Fruit fly (Drosophila melanogaster) whole organism, embryonic: ENCODE measurements around the gene CG17118.
A peak's percentile ranks its signal among the peaks of the same experiment; 100 is the strongest.

Source experiments
- Abd-B ChIP-seq: fragments of 200-800 bp; sonication (Bioruptor generic); optimal IDR thresholded peaks from 2 replicates; lab custom pipeline; 2018; ENCODE audit warnings: missing biosample characterization, mild to moderate bottlenecking, missing genetic modification characterization, moderate library complexity
- Atf6 ChIP-seq: fragments of 200-800 bp; sonication (Bioruptor generic); IDR thresholded peaks from 2 replicates; pipeline ENCODE4 v1.3.6; 2022; ENCODE audit warnings: missing biosample characterization, missing genetic modification characterization
- Awh ChIP-seq: fragments of 200-800 bp; sonication (Bioruptor generic); IDR thresholded peaks from 2 replicates; pipeline ENCODE4, ENCODE4 v1.3.6; 2022; ENCODE audit warnings: missing biosample characterization, missing genetic modification characterization
- Bdp1 ChIP-seq: fragments of 200-800 bp; sonication (Bioruptor generic); optimal IDR thresholded peaks from 3 replicates; lab custom pipeline; 2016; ENCODE audit warnings: missing biosample characterization, missing genetic modification characterization
- CG10267 ChIP-seq: fragments of 200-800 bp; sonication (Bioruptor generic); optimal IDR thresholded peaks from 2 replicates; lab custom pipeline; 2018; ENCODE audit warnings: missing biosample characterization, mild to moderate bottlenecking, missing genetic modification characterization, moderate library complexity
- CG11093 ChIP-seq: fragments of 200-800 bp; sonication (Bioruptor generic); IDR thresholded peaks from 3 replicates; pipeline ENCODE4 v1.3.6; 2022; ENCODE audit warnings: missing biosample characterization, missing genetic modification characterization
- CG12104 ChIP-seq: fragments of 200-800 bp; sonication (Bioruptor generic); optimal IDR thresholded peaks from 3 replicates; lab custom pipeline; 2016; ENCODE audit warnings: missing biosample characterization, missing genetic modification characterization
- CG12236 ChIP-seq: fragments of 200-800 bp; sonication (Bioruptor generic); optimal IDR thresholded peaks from 2 replicates; lab custom pipeline; 2016; ENCODE audit warnings: missing biosample characterization, missing genetic modification characterization
- CG12659 ChIP-seq: fragments of 200-800 bp; sonication (Bioruptor generic); optimal IDR thresholded peaks from 3 replicates; lab custom pipeline; 2017; ENCODE audit warnings: mild to moderate bottlenecking, missing biosample characterization, missing genetic modification reagents, missing genetic modification characterization
- CG13624 ChIP-seq: fragments of 200-800 bp; sonication (Bioruptor generic); optimal IDR thresholded peaks from 2 replicates; lab custom pipeline; 2016; ENCODE audit warnings: missing biosample characterization, missing genetic modification characterization
- CG14441 ChIP-seq: fragments of 200-800 bp; sonication (Bioruptor generic); IDR thresholded peaks from 2 replicates; pipeline ENCODE4 v1.3.6; 2022; ENCODE audit warnings: missing biosample characterization, missing genetic modification characterization
- CG14860 ChIP-seq: fragments of 200-800 bp; sonication (Bioruptor generic); IDR thresholded peaks from 3 replicates; pipeline ENCODE4 v1.3.6; 2022; ENCODE audit warnings: missing biosample characterization, missing genetic modification characterization; ENCODE audit not compliant: partially characterized antibody
- CG16815 ChIP-seq: fragments of 200-800 bp; sonication (Bioruptor generic); optimal IDR thresholded peaks from 3 replicates; lab custom pipeline; 2017; ENCODE audit warnings: missing biosample characterization, mild to moderate bottlenecking, missing genetic modification characterization
- CG17328 ChIP-seq: fragments of 200-800 bp; sonication (Bioruptor generic); IDR thresholded peaks from 2 replicates; pipeline ENCODE4 v1.3.6; 2022; ENCODE audit warnings: missing biosample characterization, missing genetic modification characterization
- CG2199 ChIP-seq: fragments of 200-800 bp; sonication (Bioruptor generic); IDR thresholded peaks from 3 replicates; pipeline ENCODE4 v1.3.6; 2022; ENCODE audit warnings: missing biosample characterization, missing genetic modification characterization
- CG2875 ChIP-seq: fragments of 200-800 bp; sonication (Bioruptor generic); optimal IDR thresholded peaks from 2 replicates; lab custom pipeline; 2017; ENCODE audit warnings: missing biosample characterization, mild to moderate bottlenecking, missing genetic modification characterization, missing genetic modification reagents
- CG31224 ChIP-seq: fragments of 200-800 bp; sonication (Bioruptor generic); IDR thresholded peaks from 2 replicates; pipeline ENCODE4 v1.3.6; 2022; ENCODE audit warnings: missing biosample characterization, missing genetic modification characterization
- CG32767 ChIP-seq: fragments of 200-800 bp; sonication (Bioruptor generic); IDR thresholded peaks from 2 replicates; pipeline ENCODE4 v1.3.6; 2022; ENCODE audit warnings: missing biosample characterization, missing genetic modification characterization
- CG33213 ChIP-seq: fragments of 200-800 bp; sonication (Bioruptor generic); optimal IDR thresholded peaks from 3 replicates; lab custom pipeline; 2016; ENCODE audit warnings: missing biosample characterization, missing genetic modification characterization
- CG3847 ChIP-seq: fragments of 200-800 bp; sonication (Bioruptor generic); IDR thresholded peaks from 2 replicates; pipeline ENCODE4 v1.3.6; 2022; ENCODE audit warnings: missing biosample characterization, missing genetic modification characterization
- CG4707 ChIP-seq: fragments of 200-800 bp; sonication (Bioruptor generic); optimal IDR thresholded peaks from 2 replicates; lab custom pipeline; 2018; ENCODE audit warnings: missing biosample characterization, mild to moderate bottlenecking, missing genetic modification characterization, moderate library complexity
- CG4730 ChIP-seq: fragments of 200-800 bp; sonication (Bioruptor generic); IDR thresholded peaks from 2 replicates; pipeline ENCODE4 v1.3.6; 2022; ENCODE audit warnings: missing biosample characterization, missing genetic modification characterization
- CG5180 ChIP-seq: fragments of 200-800 bp; sonication (Bioruptor generic); optimal IDR thresholded peaks from 3 replicates; lab custom pipeline; 2017; ENCODE audit warnings: missing biosample characterization, missing genetic modification characterization, mild to moderate bottlenecking, moderate library complexity, missing genetic modification reagents
- CG7745 ChIP-seq: fragments of 200-800 bp; sonication (Bioruptor generic); optimal IDR thresholded peaks from 2 replicates; lab custom pipeline; 2018; ENCODE audit warnings: missing biosample characterization, mild to moderate bottlenecking, missing genetic modification characterization, moderate library complexity
- CG8924 ChIP-seq: fragments of 200-800 bp; optimal IDR thresholded peaks from 3 replicates; lab custom pipeline; 2019; ENCODE audit warnings: missing biosample characterization, mild to moderate bottlenecking, missing genetic modification characterization, moderate library complexity
- CG9797 ChIP-seq: fragments of 200-800 bp; sonication (Bioruptor generic); optimal IDR thresholded peaks from 3 replicates; lab custom pipeline; 2018; ENCODE audit warnings: missing biosample characterization, mild to moderate bottlenecking, missing genetic modification characterization
- Dip3 ChIP-seq: fragments of 200-800 bp; sonication (Bioruptor generic); optimal IDR thresholded peaks from 3 replicates; lab custom pipeline; 2016; ENCODE audit warnings: missing biosample characterization, missing genetic modification characterization
- E2f1 ChIP-seq: fragments of 200-800 bp; sonication (Bioruptor generic); IDR thresholded peaks from 2 replicates; pipeline ENCODE4 v1.3.6; 2022; ENCODE audit warnings: missing biosample characterization, missing genetic modification characterization
- Elba2 ChIP-seq: fragments of 200-800 bp; sonication (Bioruptor generic); optimal IDR thresholded peaks from 3 replicates; lab custom pipeline; 2016; ENCODE audit warnings: missing biosample characterization, missing genetic modification characterization
- Fer3 ChIP-seq: fragments of 200-800 bp; sonication (Bioruptor generic); optimal IDR thresholded peaks from 2 replicates; lab custom pipeline; 2018; ENCODE audit warnings: missing biosample characterization, mild to moderate bottlenecking, missing genetic modification characterization, moderate library complexity
- Hand ChIP-seq: fragments of 200-800 bp; sonication (Bioruptor generic); optimal IDR thresholded peaks from 2 replicates; lab custom pipeline; 2017; ENCODE audit warnings: mild to moderate bottlenecking, missing biosample characterization, missing genetic modification reagents, missing genetic modification characterization
- Hey ChIP-seq: fragments of 200-800 bp; sonication (Bioruptor generic); optimal IDR thresholded peaks from 3 replicates; lab custom pipeline; 2018; ENCODE audit warnings: missing biosample characterization, mild to moderate bottlenecking, missing genetic modification characterization
- Meics ChIP-seq: fragments of 200-800 bp; sonication (Bioruptor generic); optimal IDR thresholded peaks from 2 replicates; lab custom pipeline; 2017; ENCODE audit warnings: missing biosample characterization, mild to moderate bottlenecking, missing genetic modification characterization
- NC2α ChIP-seq: fragments of 200-800 bp; sonication (Bioruptor generic); optimal IDR thresholded peaks from 2 replicates; lab custom pipeline; 2016; ENCODE audit warnings: missing biosample characterization, missing genetic modification characterization
- NC2β ChIP-seq: fragments of 200-800 bp; sonication (Bioruptor generic); optimal IDR thresholded peaks from 2 replicates; lab custom pipeline; 2016; ENCODE audit warnings: missing biosample characterization, missing genetic modification characterization
- NK7.1 ChIP-seq: fragments of 200-800 bp; sonication (Bioruptor generic); optimal IDR thresholded peaks from 3 replicates; lab custom pipeline; 2016; ENCODE audit warnings: missing biosample characterization, missing genetic modification characterization
- Nf-YC ChIP-seq: fragments of 200-800 bp; optimal IDR thresholded peaks from 3 replicates; lab custom pipeline; 2019; ENCODE audit warnings: missing biosample characterization, mild to moderate bottlenecking, missing genetic modification characterization, moderate library complexity
- bsh ChIP-seq, 2 experiments: fragments of 200-800 bp; sonication (Bioruptor generic); optimal IDR thresholded peaks; 2 replicates each; lab custom pipeline; 2017 to 2018; ENCODE audit warnings: mild to moderate bottlenecking in 2 of 2, missing biosample characterization in 2 of 2, missing genetic modification characterization in 2 of 2, moderate library complexity in 1 of 2
- crc ChIP-seq: fragments of 200-800 bp; sonication (Bioruptor generic); optimal IDR thresholded peaks from 2 replicates; lab custom pipeline; 2016; ENCODE audit warnings: missing biosample characterization, missing genetic modification characterization
- cwo ChIP-seq: fragments of 200-800 bp; sonication (Bioruptor generic); optimal IDR thresholded peaks from 3 replicates; lab custom pipeline; 2017; ENCODE audit warnings: missing biosample characterization, missing genetic modification characterization, mild to moderate bottlenecking, moderate library complexity, missing genetic modification reagents
- danr ChIP-seq: fragments of 200-800 bp; sonication (Bioruptor generic); IDR thresholded peaks from 2 replicates; pipeline ENCODE4 v1.3.6; 2022; ENCODE audit warnings: missing biosample characterization, missing genetic modification characterization
- exex ChIP-seq: fragments of 200-800 bp; sonication (Bioruptor generic); optimal IDR thresholded peaks from 4 replicates; lab custom pipeline; 2018; ENCODE audit warnings: missing biosample characterization, mild to moderate bottlenecking, missing genetic modification characterization, moderate library complexity
- fd3F ChIP-seq: fragments of 200-800 bp; sonication (Bioruptor generic); optimal IDR thresholded peaks from 2 replicates; lab custom pipeline; 2018; ENCODE audit warnings: missing biosample characterization, mild to moderate bottlenecking, missing genetic modification characterization, moderate library complexity
- lmd ChIP-seq: fragments of 200-800 bp; sonication (Bioruptor generic); IDR thresholded peaks from 2 replicates; pipeline ENCODE4 v1.3.6; 2022; ENCODE audit warnings: missing biosample characterization, missing genetic modification characterization
- luna ChIP-seq: fragments of 200-800 bp; sonication (Bioruptor generic); optimal IDR thresholded peaks from 2 replicates; lab custom pipeline; 2016; ENCODE audit warnings: missing biosample characterization, missing genetic modification characterization
- pho ChIP-seq: fragments of 200-800 bp; sonication (Bioruptor generic); optimal IDR thresholded peaks from 2 replicates; lab custom pipeline; 2016; ENCODE audit warnings: missing biosample characterization, missing genetic modification characterization
- pzg ChIP-seq: fragments of 200-800 bp; sonication (Bioruptor generic); optimal IDR thresholded peaks from 3 replicates; lab custom pipeline; 2018; ENCODE audit warnings: missing biosample characterization, mild to moderate bottlenecking, missing genetic modification characterization, moderate library complexity
- sens ChIP-seq: fragments of 200-800 bp; sonication (Bioruptor generic); peaks from one replicate; lab custom pipeline; 2016; ENCODE audit warnings: missing biosample characterization, missing genetic modification characterization
- ttk ChIP-seq: fragments of 200-800 bp; sonication (Bioruptor generic); IDR thresholded peaks from 2 replicates; pipeline ENCODE4 v2.1.2; 2022; ENCODE audit warnings: missing biosample characterization, missing genetic modification characterization

The CG17118 gene

DNA sequence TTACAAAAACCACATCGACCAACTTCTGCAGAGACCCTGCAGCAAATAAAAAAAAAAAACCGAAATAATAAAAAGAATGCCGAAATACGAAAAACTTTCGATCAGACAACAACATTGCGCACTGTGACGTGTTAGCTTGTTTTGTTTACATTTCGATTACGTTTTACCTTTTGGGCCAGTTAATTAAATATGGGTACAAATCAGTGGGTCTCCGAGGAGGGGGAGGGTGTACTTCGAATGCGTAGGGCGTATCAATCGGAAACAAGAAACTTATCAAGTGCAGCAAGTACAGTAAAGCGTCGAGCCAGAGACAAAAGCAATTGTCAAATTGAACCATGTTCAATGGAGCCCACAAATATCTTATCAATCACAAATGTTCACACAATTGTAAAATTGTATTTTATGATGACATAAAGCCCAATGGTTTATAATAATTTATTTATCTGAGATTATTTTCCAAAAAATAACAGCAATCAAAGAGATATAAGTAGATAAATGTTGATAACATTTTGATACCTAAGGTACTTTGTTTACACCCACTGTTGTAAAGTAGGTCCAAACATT is 28.5 kb upstream of the CG17118 start, which contains the start of gene Lip1 (continued):
- TF ChIP-seq CG2199 (GFP tag; lab: Robert Waterston, UW), result no peak
- no peak for TF ChIP-seq NC2β
- no peak for TF ChIP-seq Abd-B
- peak; percentile 45 for TF ChIP-seq exex
- no peak for TF ChIP-seq crc (GFP tag; lab: Kevin White, UChicago)
- TF ChIP-seq CG5180, result peak; percentile 9
- peak; percentile 53 for TF ChIP-seq sens (GFP tag; lab: Kevin White, UChicago)

DNA sequence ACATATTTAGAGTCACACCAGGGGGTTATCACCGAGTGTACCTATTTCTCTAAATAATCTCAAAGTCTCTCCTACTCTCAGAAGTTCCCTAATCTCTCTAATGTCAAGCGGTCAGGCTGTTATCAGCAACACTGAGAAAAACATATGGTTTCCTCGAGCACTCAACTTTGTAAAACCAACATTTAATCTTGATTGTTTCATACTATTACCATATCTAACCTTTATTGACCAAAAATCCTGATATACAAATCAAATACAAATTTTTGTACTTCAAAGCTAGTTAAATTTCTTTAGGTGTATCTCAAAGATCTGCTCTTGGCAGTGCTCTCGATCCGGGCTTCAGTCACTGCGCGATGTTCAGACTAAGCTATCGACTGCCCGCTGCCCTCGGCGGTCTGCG is 26.8 kb upstream of the CG17118 start, which contains the start of gene CG6415:
TSS of gene CG6415 (plus strand) at position 341 of the 400 bp plus-strand sequence.
- TF ChIP-seq exex (no peak), Hey (tag; lab: Kevin White, UChicago) (no peak), Nf-YC (peak; percentile 62), NK7.1 (GFP tag; lab: Kevin White, UChicago) (peak; percentile 48), lmd (GFP tag; lab: Robert Waterston, UW) (peak; percentile 74), Dip3 (peak; percentile 63), CG16815 (GFP tag; lab: Kevin White, UChicago) (peak; percentile 31), CG14441 (GFP tag; lab: Robert Waterston, UW) (peak; percentile 77), CG7745 (tag; lab: Kevin White, UChicago) (no peak), CG31224 (peak; percentile 45; the same call in 1 of the 2 replicates), Elba2 (GFP tag; lab: Kevin White, UChicago) (no peak), Bdp1 (GFP tag; lab: Kevin White, UChicago) (peak; percentile 25), CG8924 (tag; lab: Kevin White, UChicago) (peak; percentile 76), pzg (GFP tag; lab: Kevin White, UChicago) (no peak), CG9797 (GFP tag; lab: Kevin White, UChicago) (no peak), Hand (no peak), CG13624 (GFP tag; lab: Kevin White, UChicago) (peak; percentile 70), Meics (GFP tag; lab: Kevin White, UChicago) (peak; percentile 77), danr (GFP tag; lab: Robert Waterston, UW) (peak; percentile 51; the same call in 1 of the 2 replicates), Awh (GFP tag; lab: Robert Waterston, UW) (peak; percentile 76), CG12104 (GFP tag; lab: Kevin White, UChicago) (peak; percentile 54), Atf6 (peak; percentile 77), NC2α (GFP tag; lab: Kevin White, UChicago) (peak; percentile 47), cwo (GFP tag; lab: Kevin White, UChicago) (peak; percentile 63), fd3F (GFP tag; lab: Kevin White, UChicago) (peak; percentile 60), CG32767 (peak; percentile 21; the same call in 1 of the 2 replicates), CG12236 (peak; percentile 32), luna (GFP tag; lab: Kevin White, UChicago) (no peak), bsh (GFP tag; optimal IDR thresholded peaks at IDR 0.05; lab: Kevin White, UChicago) (peak in 1 of 2 experiments; percentile 83), CG14860 (GFP tag; lab: Robert Waterston, UW) (no peak), CG2875 (GFP tag; lab: Kevin White, UChicago) (peak; percentile 60), CG4730 (GFP tag; lab: Robert Waterston, UW) (peak; percentile 54), ttk (GFP tag; lab: Robert Waterston, UW) (peak; percentile 74), CG4707 (GFP tag; lab: Kevin White, UChicago) (no peak), CG10267 (tag; lab: Kevin White, UChicago) (peak; percentile 65), Fer3 (peak; percentile 75), CG33213 (peak; percentile 44), CG3847 (GFP tag; lab: Robert Waterston, UW) (peak; percentile 54), CG17328 (GFP tag; lab: Robert Waterston, UW) (peak; percentile 75), CG12659 (GFP tag; lab: Kevin White, UChicago) (peak; percentile 61), pho (GFP tag; lab: Kevin White, UChicago) (peak; percentile 54), CG11093 (GFP tag; lab: Robert Waterston, UW) (peak; percentile 49; the same call in 1 of the 3 replicates), E2f1 (GFP tag; lab: Robert Waterston, UW) (peak; percentile 68)
